Fruit fly (Drosophila melanogaster) whole organism, embryonic: Measurements from ENCODE around the gene CG32647.
A peak's percentile ranks its signal among the peaks of the same experiment; 100 is the strongest.

Source experiments
- Abd-B ChIP-seq: fragments of 200-800 bp; sonication (Bioruptor generic); optimal IDR thresholded peaks from 2 replicates; lab custom pipeline; 2018; ENCODE audit warnings: missing biosample characterization, mild to moderate bottlenecking, missing genetic modification characterization, moderate library complexity
- Adf1 ChIP-seq: fragments of 200-800 bp; sonication (Bioruptor generic); IDR thresholded peaks from 2 replicates; pipeline ENCODE4 v1.3.6; 2022; ENCODE audit warnings: missing biosample characterization, missing genetic modification characterization
- CG11398 ChIP-seq: fragments of 200-800 bp; sonication (Bioruptor generic); optimal IDR thresholded peaks from 2 replicates; lab custom pipeline; 2016; ENCODE audit warnings: missing biosample characterization, missing genetic modification characterization
- CG12769 ChIP-seq: fragments of 200-800 bp; sonication (Bioruptor generic); optimal IDR thresholded peaks from 2 replicates; lab custom pipeline; 2019; ENCODE audit warnings: missing biosample characterization, mild to moderate bottlenecking, missing genetic modification characterization, moderate library complexity
- CG13296 ChIP-seq: fragments of 200-800 bp; sonication (Bioruptor generic); optimal IDR thresholded peaks from 3 replicates; lab custom pipeline; 2018; ENCODE audit warnings: missing biosample characterization, mild to moderate bottlenecking, missing genetic modification characterization
- CG1529 ChIP-seq: fragments of 200-800 bp; sonication (Bioruptor generic); optimal IDR thresholded peaks from 3 replicates; lab custom pipeline; 2018; ENCODE audit warnings: missing biosample characterization, missing genetic modification characterization
- CG15696 ChIP-seq: fragments of 200-800 bp; sonication (Bioruptor generic); optimal IDR thresholded peaks from 2 replicates; lab custom pipeline; 2019; ENCODE audit warnings: missing biosample characterization, mild to moderate bottlenecking, missing genetic modification characterization, moderate library complexity
- CG1602 ChIP-seq: fragments of 200-800 bp; sonication (Bioruptor generic); optimal IDR thresholded peaks from 3 replicates; lab custom pipeline; 2016; ENCODE audit warnings: missing biosample characterization, missing genetic modification characterization
- CG16779 ChIP-seq: fragments of 200-800 bp; sonication (Bioruptor generic); IDR thresholded peaks from 2 replicates; pipeline ENCODE4 v1.3.6; 2022; ENCODE audit warnings: missing biosample characterization, missing genetic modification characterization
- CG17802 ChIP-seq: fragments of 200-800 bp; sonication (Bioruptor generic); optimal IDR thresholded peaks from 2 replicates; lab custom pipeline; 2018; ENCODE audit warnings: missing biosample characterization, mild to moderate bottlenecking, missing genetic modification characterization, moderate library complexity
- CG1792 ChIP-seq: fragments of 200-800 bp; sonication (Bioruptor generic); optimal IDR thresholded peaks from 2 replicates; lab custom pipeline; 2016; ENCODE audit warnings: missing biosample characterization, missing genetic modification characterization
- CG2202 ChIP-seq: fragments of 200-800 bp; sonication (Bioruptor generic); optimal IDR thresholded peaks from 2 replicates; lab custom pipeline; 2018; ENCODE audit warnings: missing biosample characterization, mild to moderate bottlenecking, missing genetic modification characterization
- CG3281 ChIP-seq: fragments of 200-800 bp; sonication (Bioruptor generic); optimal IDR thresholded peaks from 3 replicates; lab custom pipeline; 2017; ENCODE audit warnings: missing biosample characterization, mild to moderate bottlenecking, missing genetic modification characterization
- CG4328 ChIP-seq: fragments of 200-800 bp; sonication (Bioruptor generic); optimal IDR thresholded peaks from 3 replicates; lab custom pipeline; 2017; ENCODE audit warnings: missing biosample characterization, missing genetic modification reagents, missing genetic modification characterization
- CG5245 ChIP-seq: fragments of 200-800 bp; sonication (Bioruptor generic); optimal IDR thresholded peaks from 3 replicates; lab custom pipeline; 2016; ENCODE audit warnings: missing biosample characterization, missing genetic modification characterization
- CG7357 ChIP-seq: fragments of 200-800 bp; sonication (Bioruptor generic); IDR thresholded peaks from 3 replicates; pipeline ENCODE4 v1.3.6; 2022; ENCODE audit warnings: missing biosample characterization, missing genetic modification characterization
- CG8089 ChIP-seq: fragments of 200-800 bp; sonication (Bioruptor generic); optimal IDR thresholded peaks from 3 replicates; lab custom pipeline; 2016; ENCODE audit warnings: missing biosample characterization, missing genetic modification characterization
- CG9932 ChIP-seq: fragments of 200-800 bp; sonication (Bioruptor generic); IDR thresholded peaks from 2 replicates; pipeline ENCODE4 v1.3.6; 2022; ENCODE audit warnings: missing biosample characterization, missing genetic modification characterization
- Camta ChIP-seq: fragments of 200-800 bp; sonication (Bioruptor generic); optimal IDR thresholded peaks from 2 replicates; lab custom pipeline; 2016; ENCODE audit warnings: missing biosample characterization, missing genetic modification characterization
- Dbx ChIP-seq: fragments of 200-800 bp; sonication (Bioruptor generic); IDR thresholded peaks from 3 replicates; pipeline ENCODE4 v1.3.6; 2022; ENCODE audit warnings: missing biosample characterization, missing genetic modification characterization
- GATAe ChIP-seq: fragments of 200-800 bp; sonication (Bioruptor generic); conservative IDR thresholded peaks from 2 replicates; pipeline ENCODE4 v1.3.6; 2022; ENCODE audit warnings: missing biosample characterization, missing genetic modification characterization
- Gsc ChIP-seq: fragments of 200-800 bp; sonication (Bioruptor generic); IDR thresholded peaks from 2 replicates; pipeline ENCODE4 v1.3.6; 2022; ENCODE audit warnings: missing biosample characterization, missing genetic modification characterization
- HLH3B ChIP-seq: fragments of 200-800 bp; sonication (Bioruptor generic); IDR thresholded peaks from 2 replicates; pipeline ENCODE4 v1.3.6; 2022; ENCODE audit warnings: missing biosample characterization, missing genetic modification characterization
- Hand ChIP-seq: fragments of 200-800 bp; sonication (Bioruptor generic); optimal IDR thresholded peaks from 2 replicates; lab custom pipeline; 2017; ENCODE audit warnings: mild to moderate bottlenecking, missing biosample characterization, missing genetic modification reagents, missing genetic modification characterization
- HmgZ ChIP-seq: fragments of 200-800 bp; sonication (Bioruptor generic); optimal IDR thresholded peaks from 2 replicates; lab custom pipeline; 2018; ENCODE audit warnings: missing biosample characterization, mild to moderate bottlenecking, missing genetic modification characterization
- Hr3 ChIP-seq: fragments of 200-800 bp; sonication (Bioruptor generic); optimal IDR thresholded peaks from 3 replicates; lab custom pipeline; 2016; ENCODE audit warnings: missing biosample characterization, missing genetic modification characterization
- Mes4 ChIP-seq: fragments of 200-800 bp; sonication (Bioruptor generic); optimal IDR thresholded peaks from 2 replicates; lab custom pipeline; 2016; ENCODE audit warnings: missing biosample characterization, missing genetic modification characterization
- Oaz ChIP-seq: fragments of 200-800 bp; sonication (Bioruptor generic); IDR thresholded peaks from 2 replicates; pipeline ENCODE4 v1.3.6; 2022; ENCODE audit warnings: missing biosample characterization, missing genetic modification characterization
- Side ChIP-seq: fragments of 200-800 bp; sonication (Bioruptor generic); optimal IDR thresholded peaks from 2 replicates; lab custom pipeline; 2016; ENCODE audit warnings: missing biosample characterization, missing genetic modification characterization
- Sox102F ChIP-seq: fragments of 200-800 bp; sonication (Bioruptor generic); optimal IDR thresholded peaks from 2 replicates; lab custom pipeline; 2018; ENCODE audit warnings: missing biosample characterization, mild to moderate bottlenecking, missing genetic modification characterization, moderate library complexity
- Usf ChIP-seq: fragments of 200-800 bp; sonication (Bioruptor generic); optimal IDR thresholded peaks from 2 replicates; lab custom pipeline; 2017; ENCODE audit warnings: missing genotype, missing biosample characterization, missing genetic modification characterization
- cad ChIP-seq: fragments of >200 bp; optimal IDR thresholded peaks from 2 replicates; lab custom pipeline; 2017; ENCODE audit warnings: missing biosample characterization, missing genetic modification characterization
- cas ChIP-seq: fragments of 200-800 bp; sonication (Bioruptor generic); IDR thresholded peaks from 2 replicates; pipeline ENCODE4 v1.3.6; 2022; ENCODE audit warnings: missing biosample characterization, missing genetic modification characterization
- chinmo ChIP-seq: fragments of 200-800 bp; sonication (Bioruptor generic); IDR thresholded peaks from 4 replicates; pipeline ENCODE4 v1.3.6; 2022; ENCODE audit warnings: missing biosample characterization, missing genetic modification characterization; ENCODE audit not compliant: partially characterized antibody
- gce ChIP-seq: fragments of 200-800 bp; sonication (Bioruptor generic); IDR thresholded peaks from 3 replicates; pipeline ENCODE4 v1.3.6; 2022; ENCODE audit warnings: missing biosample characterization, missing genetic modification characterization
- grau ChIP-seq: fragments of 200-800 bp; optimal IDR thresholded peaks from 3 replicates; lab custom pipeline; 2019; ENCODE audit warnings: missing biosample characterization, mild to moderate bottlenecking, missing genetic modification characterization, moderate library complexity
- her ChIP-seq: fragments of 200-800 bp; sonication (Bioruptor generic); optimal IDR thresholded peaks from 2 replicates; lab custom pipeline; 2016; ENCODE audit warnings: missing biosample characterization, missing genetic modification characterization
- nau ChIP-seq: fragments of 200-800 bp; sonication (Bioruptor generic); optimal IDR thresholded peaks from 3 replicates; lab custom pipeline; 2017; ENCODE audit warnings: missing biosample characterization, mild to moderate bottlenecking, missing genetic modification characterization, missing genetic modification reagents
- oc ChIP-seq: fragments of 200-800 bp; sonication (Bioruptor generic); optimal IDR thresholded peaks from 2 replicates; lab custom pipeline; 2018; ENCODE audit warnings: missing biosample characterization, mild to moderate bottlenecking, missing genetic modification characterization, moderate library complexity
- pb ChIP-seq: fragments of 200-800 bp; sonication (Bioruptor generic); optimal IDR thresholded peaks from 3 replicates; lab custom pipeline; 2016; ENCODE audit warnings: missing biosample characterization, missing genetic modification characterization
- pfk ChIP-seq: fragments of 200-800 bp; sonication (Bioruptor generic); optimal IDR thresholded peaks from 2 replicates; lab custom pipeline; 2018; ENCODE audit warnings: missing biosample characterization, mild to moderate bottlenecking, missing genetic modification characterization, moderate library complexity
- phol ChIP-seq: fragments of 200-800 bp; sonication (Bioruptor generic); optimal IDR thresholded peaks from 3 replicates; lab custom pipeline; 2018; ENCODE audit warnings: missing biosample characterization, mild to moderate bottlenecking, missing genetic modification characterization, moderate library complexity
- ranshi ChIP-seq: fragments of 200-800 bp; sonication (Bioruptor generic); IDR thresholded peaks from 2 replicates; pipeline ENCODE4 v1.3.6; 2022; ENCODE audit warnings: missing biosample characterization, missing genetic modification characterization
- slbo ChIP-seq: fragments of 200-800 bp; sonication (Bioruptor generic); IDR thresholded peaks from 2 replicates; pipeline ENCODE4 v1.3.6; 2022; ENCODE audit warnings: missing biosample characterization, missing genetic modification characterization
- tin ChIP-seq: fragments of 200-800 bp; sonication (Bioruptor generic); optimal IDR thresholded peaks from 3 replicates; lab custom pipeline; 2016; ENCODE audit warnings: missing biosample characterization, missing genetic modification characterization
- tna ChIP-seq: fragments of 200-800 bp; sonication (Bioruptor generic); IDR thresholded peaks from 2 replicates; pipeline ENCODE4 v1.3.6; 2022; ENCODE audit warnings: missing biosample characterization, missing genetic modification characterization; ENCODE audit not compliant: partially characterized antibody

Gene CG32647

DNA sequence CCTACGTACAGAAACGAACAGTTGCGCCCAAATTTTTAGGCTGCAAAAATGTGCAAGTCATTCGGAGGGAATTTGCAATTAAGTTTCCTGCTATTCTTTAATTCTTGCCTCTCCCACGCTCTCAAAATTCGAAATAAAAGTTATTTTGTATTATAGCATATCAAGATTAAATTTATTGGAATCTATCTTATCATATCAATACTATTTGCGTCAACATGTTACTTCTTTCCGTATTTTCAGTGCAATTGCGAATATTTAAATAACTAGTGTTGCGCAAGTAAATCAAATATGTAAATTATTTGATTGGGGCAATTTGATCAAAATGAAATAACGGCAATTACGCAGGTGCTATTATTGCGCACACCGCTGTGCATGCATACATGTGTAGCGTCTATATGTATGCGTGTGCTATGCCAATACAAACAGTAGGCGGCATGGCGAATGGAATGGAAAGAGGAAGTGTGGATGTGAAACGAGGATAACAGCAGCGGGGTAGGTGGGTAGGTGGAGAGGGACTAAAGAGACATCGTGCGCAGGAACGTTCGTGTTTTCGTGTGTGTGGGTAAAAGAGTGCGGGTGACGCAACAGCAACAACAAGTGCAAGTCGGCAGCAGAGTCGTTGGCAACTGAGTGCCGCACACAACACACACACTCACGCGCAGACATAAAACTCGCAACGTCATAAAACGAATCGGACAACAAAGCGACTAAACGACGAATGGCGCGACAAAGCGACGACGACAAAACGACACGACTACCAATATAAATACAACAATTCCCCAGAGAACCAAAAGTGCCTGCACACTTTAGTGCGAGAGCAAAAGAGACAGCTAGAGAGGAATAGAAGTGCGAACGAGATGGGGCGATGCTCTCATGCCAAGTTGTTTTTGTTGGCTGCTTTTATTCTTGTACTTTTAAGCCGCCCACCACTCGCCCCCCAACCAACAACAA lies 49.0 kb downstream of the CG32647 start (continued):
- TF ChIP-seq slbo (GFP tag; lab: Robert Waterston, UW) (peak; percentile 88), Camta (GFP tag; lab: Kevin White, UChicago) (peak; percentile 94), tin (GFP tag; lab: Kevin White, UChicago) (peak; percentile 90), oc (tag; lab: Kevin White, UChicago) (peak; percentile 39), Hand (GFP tag; lab: Kevin White, UChicago) (peak; percentile 90)

DNA sequence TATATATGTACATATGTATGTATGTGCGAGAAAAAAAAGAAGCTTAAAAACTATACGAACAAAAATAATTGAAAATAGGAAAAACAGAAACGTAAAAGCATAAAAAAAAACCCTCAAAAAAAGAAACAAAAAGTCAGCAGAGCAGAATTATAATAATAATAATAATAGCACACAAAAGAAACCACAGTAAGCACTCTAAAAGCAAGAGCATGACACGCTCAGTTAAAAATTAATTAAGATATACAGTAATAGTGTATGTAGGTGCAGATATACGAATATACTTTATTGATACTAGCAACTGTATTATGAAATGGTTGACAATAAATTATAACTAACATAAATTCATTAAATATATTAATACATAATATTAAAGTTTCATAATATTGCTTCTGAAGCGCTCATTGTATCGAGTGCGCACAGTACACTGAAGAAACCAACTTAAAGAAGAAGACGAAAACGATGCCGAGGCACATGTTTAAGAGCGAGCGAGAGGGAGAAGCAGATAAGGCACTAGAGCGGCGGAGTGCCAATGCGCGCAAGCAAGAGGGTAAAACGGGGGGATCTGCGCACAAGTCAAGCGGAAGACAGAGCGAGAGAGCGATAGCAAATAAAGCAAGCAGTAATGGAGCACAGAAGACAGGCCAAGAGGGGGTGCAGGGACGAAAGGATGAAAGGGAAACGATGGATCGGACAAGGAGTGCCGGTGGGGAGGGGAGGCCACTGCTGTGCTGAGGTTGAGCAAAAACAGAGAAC lies 49.9 kb downstream of the CG32647 start:
- TF ChIP-seq chinmo (GFP tag; lab: Robert Waterston, UW) = peak; percentile 67; the same call in 2 of the 4 replicates
- peak; percentile 82 for TF ChIP-seq Usf (GFP tag; lab: Kevin White, UChicago)
- TF ChIP-seq ranshi = peak; percentile 88
- TF ChIP-seq CG8089 (GFP tag; lab: Kevin White, UChicago) = no peak
- TF ChIP-seq cad (GFP tag; lab: Kevin White, UChicago) = no peak
- peak; percentile 53 for TF ChIP-seq pfk
- TF ChIP-seq Abd-B (GFP tag; lab: Kevin White, UChicago) = peak; percentile 87
- peak; percentile 92 for TF ChIP-seq Dbx (GFP tag; lab: Robert Waterston, UW)
- TF ChIP-seq GATAe (GFP tag; lab: Robert Waterston, UW) = peak; percentile 77
- peak; percentile 93 for TF ChIP-seq CG9932 (GFP tag; lab: Robert Waterston, UW)
- no peak for TF ChIP-seq CG11398 (GFP tag; lab: Kevin White, UChicago)
- TF ChIP-seq Oaz (GFP tag; lab: Robert Waterston, UW) = peak; percentile 76
- peak; percentile 84 for TF ChIP-seq Hr3 (GFP tag; lab: Kevin White, UChicago)
- no peak for TF ChIP-seq CG1792 (GFP tag; lab: Kevin White, UChicago)
- peak; percentile 32 for TF ChIP-seq CG5245 (GFP tag; lab: Kevin White, UChicago)
- TF ChIP-seq CG12769 (tag; lab: Kevin White, UChicago) = peak; percentile 5
- TF ChIP-seq gce (GFP tag; lab: Robert Waterston, UW) = peak; percentile 48; the same call in 1 of the 3 replicates
- TF ChIP-seq CG1602 (GFP tag; lab: Kevin White, UChicago) = peak; percentile 81
- peak; percentile 87 for TF ChIP-seq CG4328 (GFP tag; lab: Kevin White, UChicago)
- peak; percentile 48 for TF ChIP-seq CG17802 (tag; lab: Kevin White, UChicago)
- peak; percentile 57; the same call in 1 of the 2 replicates for TF ChIP-seq cas (GFP tag; lab: Robert Waterston, UW)
- peak; percentile 31 for TF ChIP-seq nau (GFP tag; lab: Kevin White, UChicago)
- peak; percentile 43 for TF ChIP-seq CG1529
- TF ChIP-seq grau (tag; lab: Kevin White, UChicago) = peak; percentile 100
- peak; percentile 50 for TF ChIP-seq CG2202
- no peak for TF ChIP-seq her (GFP tag; lab: Kevin White, UChicago)
- no peak for TF ChIP-seq Side
- TF ChIP-seq Gsc (GFP tag; lab: Robert Waterston, UW) = no peak
- TF ChIP-seq Sox102F = peak; percentile 92
- TF ChIP-seq CG13296 (GFP tag; lab: Kevin White, UChicago) = peak; percentile 94
- no peak for TF ChIP-seq pb (GFP tag; lab: Kevin White, UChicago)
- peak; percentile 91 for TF ChIP-seq phol (tag; lab: Kevin White, UChicago)
- peak; percentile 93 for TF ChIP-seq CG3281 (GFP tag; lab: Kevin White, UChicago)
- TF ChIP-seq HmgZ (tag; lab: Kevin White, UChicago) = peak; percentile 80
- TF ChIP-seq Mes4 = no peak
- TF ChIP-seq CG15696 = peak; percentile 92
- TF ChIP-seq HLH3B (GFP tag; lab: Robert Waterston, UW) = peak; percentile 83; the same call in 1 of the 2 replicates
- no peak for TF ChIP-seq CG16779 (GFP tag; lab: Robert Waterston, UW)
- TF ChIP-seq tna = no peak
- TF ChIP-seq CG7357 (GFP tag; lab: Robert Waterston, UW) = peak; percentile 80
- peak; percentile 84; the same call in 1 of the 2 replicates for TF ChIP-seq Adf1 (GFP tag; lab: Robert Waterston, UW)
